Fruit fly (Drosophila melanogaster) whole organism: ENCODE data around the gene CG9471.

Source experiments
- CG8478 ChIP-seq: fragments of >200 bp; optimal IDR thresholded peaks from 2 replicates; lab custom pipeline; 2018; ENCODE audit warnings: inconsistent platforms
- usp ChIP-seq: fragments of >200 bp; optimal IDR thresholded peaks from 2 replicates; lab custom pipeline; 2017; ENCODE audit warnings: missing biosample characterization, missing genetic modification characterization, mixed read lengths

DNA sequence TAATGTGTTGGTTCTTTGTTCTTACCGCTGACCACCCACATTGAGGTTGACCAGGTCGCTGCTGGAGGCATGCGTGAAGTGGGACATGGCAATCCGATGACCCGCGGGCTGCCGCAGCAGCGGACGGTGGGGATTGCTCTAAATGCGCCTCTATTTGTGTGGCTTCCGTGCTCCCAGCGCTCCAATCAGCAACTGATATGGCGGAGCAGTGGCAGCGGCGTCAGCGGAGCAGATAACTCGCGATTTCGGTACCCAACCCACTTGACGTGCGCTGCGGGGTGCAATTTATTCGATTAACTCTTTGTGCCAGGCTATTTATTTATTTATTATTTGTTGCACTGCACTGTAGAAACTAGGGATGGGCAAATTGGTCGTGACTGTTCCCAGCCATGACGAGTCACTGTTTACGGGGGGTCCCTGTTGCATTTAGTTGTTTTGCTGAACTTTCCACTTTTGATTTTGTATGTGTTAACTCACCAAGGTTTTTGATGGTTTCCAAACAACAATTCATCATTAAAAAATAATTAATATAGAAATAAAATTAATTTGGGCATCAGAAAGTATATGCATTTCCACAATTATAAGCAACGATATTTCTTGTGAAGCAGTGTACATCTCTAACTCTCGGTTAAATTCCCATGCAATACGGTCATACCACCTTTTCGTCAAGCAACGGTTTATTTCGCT is 29.4 kb upstream of the CG9471 start, which contains the start of the genes CG9467 and CG8526:
- TF ChIP-seq usp (GFP tag; lab: Kevin White, UChicago) (no peak), CG8478 (lab: Kevin White, UChicago) (no peak)
